Worm (Caenorhabditis elegans) whole organism, young adult: ENCODE results near the gene pals-31.

Source experiments
- B0261.1 ChIP-seq: sonication (generic microtip); optimal IDR thresholded peaks from 2 replicates; lab custom pipeline; 2016; ENCODE audit warnings: mild to moderate bottlenecking, missing genetic modification characterization, moderate library complexity, missing compliant biosample characterization
- C06A6.2 ChIP-seq: fragments of 200-800 bp; sonication (Bioruptor generic); conservative IDR thresholded peaks from 2 replicates; pipeline ENCODE4 v1.3.6; 2022; ENCODE audit warnings: missing genetic modification characterization, missing compliant biosample characterization
- F33H1.4 ChIP-seq: fragments of 200-800 bp; sonication (Bioruptor generic); IDR thresholded peaks from 2 replicates; pipeline ENCODE4 v1.3.6; 2022; ENCODE audit warnings: missing genetic modification reagents, missing genetic modification characterization, missing compliant biosample characterization
- F39B2.1 ChIP-seq: fragments of 200-800 bp; sonication (Bioruptor generic); IDR thresholded peaks from 2 replicates; pipeline ENCODE4 v1.3.6; 2022; ENCODE audit warnings: missing genetic modification reagents, missing genetic modification characterization, missing compliant biosample characterization
- F49E8.2 ChIP-seq: sonication (generic microtip); optimal IDR thresholded peaks from 3 replicates; lab custom pipeline; 2017; ENCODE audit warnings: missing genetic modification characterization, mild to moderate bottlenecking, missing compliant biosample characterization, antibody characterized with exemption, moderate library complexity; ENCODE audit not compliant: insufficient read depth
- F55B11.4 ChIP-seq: sonication (generic microtip); optimal IDR thresholded peaks from 2 replicates; lab custom pipeline; 2016; ENCODE audit warnings: missing compliant biosample characterization, missing genetic modification characterization, borderline replicate concordance; ENCODE audit not compliant: insufficient read depth
- Y53G8AR.9 ChIP-seq: fragments of 200-800 bp; sonication (Bioruptor generic); conservative IDR thresholded peaks from 2 replicates; pipeline ENCODE4 v1.3.6; 2022; ENCODE audit warnings: missing genetic modification reagents, missing genetic modification characterization, missing compliant biosample characterization
- athp-1 ChIP-seq: sonication (generic microtip); optimal IDR thresholded peaks from 2 replicates; lab custom pipeline; 2017; ENCODE audit warnings: mild to moderate bottlenecking, missing genetic modification characterization, missing compliant biosample characterization
- attf-3 ChIP-seq: fragments of 200-800 bp; sonication (Bioruptor generic); conservative IDR thresholded peaks from 2 replicates; pipeline ENCODE4 v1.3.6; 2022; ENCODE audit warnings: missing genetic modification reagents, missing genetic modification characterization, missing compliant biosample characterization
- attf-5 ChIP-seq: fragments of 200-800 bp; sonication (Bioruptor generic); optimal IDR thresholded peaks from 2 replicates; lab custom pipeline; 2018; ENCODE audit warnings: mild to moderate bottlenecking, missing genetic modification characterization, missing compliant biosample characterization
- cebp-1 ChIP-seq, 2 experiments: fragments of 200-800 bp in 1 of 2; sonication (Bioruptor generic) in 1 of 2; sonication (generic microtip) in 1 of 2; IDR thresholded peaks in 1 of 2; optimal IDR thresholded peaks in 1 of 2; 2 replicates each; pipeline versions ENCODE4 v1.3.6 to Lab custom; 2017 to 2022; ENCODE audit warnings: missing compliant biosample characterization in 2 of 2, missing genetic modification characterization in 2 of 2, mild to moderate bottlenecking in 1 of 2, missing genetic modification reagents in 1 of 2, moderate library complexity in 1 of 2
- dox-1 ChIP-seq: fragments of 200-800 bp; sonication (Bioruptor generic); IDR thresholded peaks from 2 replicates; pipeline ENCODE4 v1.3.6; 2022; ENCODE audit warnings: missing genetic modification reagents, missing genetic modification characterization, missing compliant biosample characterization
- dpl-1 ChIP-seq: fragments of 150-350 bp; optimal IDR thresholded peaks from 2 replicates; lab custom pipeline; 2014; ENCODE audit warnings: missing biosample characterization, missing genetic modification reagents, missing genetic modification characterization
- ekl-4 ChIP-seq: fragments of 200-800 bp; sonication (Bioruptor generic); IDR thresholded peaks from 2 replicates; pipeline ENCODE4 v1.3.6; 2022; ENCODE audit warnings: missing genetic modification reagents, missing genetic modification characterization, missing compliant biosample characterization
- fkh-3 ChIP-seq: sonication (generic microtip); optimal IDR thresholded peaks from 2 replicates; lab custom pipeline; 2016; ENCODE audit warnings: mild to moderate bottlenecking, missing genetic modification characterization, missing compliant biosample characterization
- gei-17 ChIP-seq: fragments of 200-800 bp; sonication (Bioruptor generic); optimal IDR thresholded peaks from 2 replicates; lab custom pipeline; 2018; ENCODE audit warnings: mild to moderate bottlenecking, missing genetic modification characterization, missing compliant biosample characterization
- hmg-1.2 ChIP-seq: fragments of 200-800 bp; sonication (Bioruptor generic); IDR thresholded peaks from 2 replicates; pipeline ENCODE4 v1.3.6; 2022; ENCODE audit warnings: missing genetic modification reagents, missing genetic modification characterization, missing compliant biosample characterization
- lag-1 ChIP-seq: fragments of 200-800 bp; sonication (Bioruptor generic); IDR thresholded peaks from 2 replicates; pipeline ENCODE4 v1.3.6; 2022; ENCODE audit warnings: missing genetic modification reagents, missing genetic modification characterization, missing compliant biosample characterization
- let-607 ChIP-seq, 2 experiments: fragments of 200-800 bp in 1 of 2; sonication (Bioruptor generic) in 1 of 2; sonication (generic microtip) in 1 of 2; optimal IDR thresholded peaks; 2 replicates each; lab custom pipeline; 2016 to 2018; ENCODE audit warnings: mild to moderate bottlenecking in 2 of 2, missing compliant biosample characterization in 2 of 2, missing genetic modification characterization in 2 of 2, moderate library complexity in 2 of 2, missing genotype in 1 of 2
- lir-1 ChIP-seq: fragments of 200-800 bp; sonication (Bioruptor generic); conservative IDR thresholded peaks from 2 replicates; pipeline ENCODE4 v1.3.6; 2022; ENCODE audit warnings: missing genetic modification reagents, missing genetic modification characterization, missing compliant biosample characterization
- madf-10 ChIP-seq: sonication (generic microtip); optimal IDR thresholded peaks from 2 replicates; lab custom pipeline; 2016; ENCODE audit warnings: mild to moderate bottlenecking, missing genetic modification characterization, missing compliant biosample characterization
- nfya-2 ChIP-seq: fragments of 200-800 bp; sonication (Bioruptor generic); IDR thresholded peaks from 2 replicates; pipeline ENCODE4 v1.3.6; 2022; ENCODE audit warnings: missing genetic modification reagents, missing genetic modification characterization, missing compliant biosample characterization
- nhr-80 ChIP-seq: sonication (generic microtip); optimal IDR thresholded peaks from 2 replicates; lab custom pipeline; 2016; ENCODE audit warnings: missing genetic modification characterization, missing compliant biosample characterization
- repo-1 ChIP-seq: sonication (generic microtip); optimal IDR thresholded peaks from 2 replicates; lab custom pipeline; 2017; ENCODE audit warnings: mild to moderate bottlenecking, missing genetic modification characterization, missing compliant biosample characterization
- snpc-3.4 ChIP-seq: sonication (generic microtip); optimal IDR thresholded peaks from 2 replicates; lab custom pipeline; 2017; ENCODE audit warnings: missing genetic modification characterization, mild to moderate bottlenecking, missing compliant biosample characterization, antibody characterized with exemption, moderate library complexity, missing genotype, missing genetic modification reagents
- snpc-4 ChIP-seq, 5 experiments: fragments of 150-350 bp in 1 of 5; sonication (generic microtip) in 4 of 5; optimal IDR thresholded peaks; 2 replicates each; lab custom pipeline; 2014 to 2018; ENCODE audit warnings: missing genetic modification characterization in 5 of 5, missing biosample characterization in 3 of 5, antibody characterized with exemption in 2 of 5, mild to moderate bottlenecking in 2 of 5, missing compliant biosample characterization in 2 of 5, missing genotype in 2 of 5, moderate library complexity in 2 of 5, missing genetic modification reagents in 1 of 5
- somi-1 ChIP-seq: fragments of 200-800 bp; sonication (Bioruptor generic); optimal IDR thresholded peaks from 2 replicates; lab custom pipeline; 2018; ENCODE audit warnings: mild to moderate bottlenecking, missing genetic modification characterization, missing compliant biosample characterization
- tbp1 ChIP-seq: fragments of 200-800 bp; sonication (Bioruptor generic); optimal IDR thresholded peaks from 2 replicates; lab custom pipeline; 2018; ENCODE audit warnings: mild to moderate bottlenecking, missing genetic modification characterization, missing compliant biosample characterization
- tlf-1 ChIP-seq: fragments of 200-800 bp; sonication (Bioruptor generic); optimal IDR thresholded peaks from 2 replicates; lab custom pipeline; 2018; ENCODE audit warnings: mild to moderate bottlenecking, missing genetic modification characterization, missing compliant biosample characterization
- unc-62 ChIP-seq: fragments of 150-350 bp; optimal IDR thresholded peaks from 2 replicates; lab custom pipeline; 2014; ENCODE audit warnings: missing biosample characterization, missing genetic modification reagents, missing genetic modification characterization
- xnd-1 ChIP-seq: sonication (generic microtip); optimal IDR thresholded peaks from 2 replicates; lab custom pipeline; 2016; ENCODE audit warnings: missing genotype, missing genetic modification reagents, missing genetic modification characterization, missing compliant biosample characterization
- ztf-26 ChIP-seq: sonication (generic microtip); optimal IDR thresholded peaks from 2 replicates; lab custom pipeline; 2017; ENCODE audit warnings: missing genetic modification characterization, missing compliant biosample characterization
- ztf-3 ChIP-seq: fragments of 200-800 bp; sonication (Bioruptor generic); optimal IDR thresholded peaks from 2 replicates; lab custom pipeline; 2018; ENCODE audit warnings: mild to moderate bottlenecking, missing genetic modification characterization, missing compliant biosample characterization
- ztf-6 ChIP-seq: fragments of 200-800 bp; sonication (Bioruptor generic); IDR thresholded peaks from 2 replicates; pipeline ENCODE4 v1.3.6; 2022; ENCODE audit warnings: missing genetic modification reagents, missing genetic modification characterization, missing compliant biosample characterization

pals-31 gene

ce11 chrV:667459-667858 lies 31.1 kb downstream of the pals-31 start, which contains the start of gene nhr-180:
TSS of gene nhr-180 (minus strand) at chrV:667510.
- TF ChIP-seq F49E8.2 (tag; lab: Kevin White, UChicago) (no peak), nfya-2 (no peak), hmg-1.2 (GFP tag; lab: Robert Waterston, UW) (peak; percentile 47; the same call in 1 of the 2 replicates), nhr-80 (tag; lab: Kevin White, UChicago) (peak; percentile 58), F55B11.4 (tag; lab: Kevin White, UChicago) (no peak), F33H1.4 (no peak), ekl-4 (GFP tag; lab: Robert Waterston, UW) (no peak), gei-17 (no peak), C06A6.2 (GFP tag; lab: Robert Waterston, UW) (no peak), unc-62 (no peak), ztf-6 (no peak), cebp-1 (GFP tag; IDR thresholded peaks at IDR 0.05; lab: Robert Waterston, UW) (no peak), cebp-1 (tag; optimal IDR thresholded peaks at IDR 0.05; lab: Kevin White, UChicago) (no peak), tbp1 (no peak), tlf-1 (GFP tag; lab: Kevin White, UChicago) (no peak), attf-5 (GFP tag; lab: Kevin White, UChicago) (peak; percentile 23), lir-1 (no peak), athp-1 (tag; lab: Kevin White, UChicago) (no peak), lag-1 (GFP tag; lab: Robert Waterston, UW) (no peak), fkh-3 (tag; lab: Kevin White, UChicago) (no peak), let-607 (tag; optimal IDR thresholded peaks at IDR 0.05; lab: Kevin White, UChicago) (no peak), snpc-3.4 (tag; lab: Kevin White, UChicago) (no peak), ztf-3 (no peak), B0261.1 (tag; lab: Kevin White, UChicago) (no peak), ztf-26 (tag; lab: Kevin White, UChicago) (no peak), xnd-1 (tag; lab: Kevin White, UChicago) (no peak), attf-3 (GFP tag; lab: Robert Waterston, UW) (no peak)

ce11 chrV:671342-671741 lies 35.0 kb downstream of the pals-31 start, which contains the start of gene sru-24:
TSS of gene sru-24 (minus strand) at chrV:671442.
- TF ChIP-seq madf-10: no peak
- no peak for TF ChIP-seq snpc-4 (GFP tag; optimal IDR thresholded peaks at IDR 0.05; lab: Kevin White, UChicago)
- no peak for TF ChIP-seq snpc-4 (tag; optimal IDR thresholded peaks at IDR 0.05; lab: Kevin White, UChicago)
- no peak for TF ChIP-seq lag-1 (GFP tag; lab: Robert Waterston, UW)
- TF ChIP-seq F39B2.1 (GFP tag; lab: Robert Waterston, UW): no peak
- TF ChIP-seq, all 124 proteins: peak for 0

ce11 chrV:674213-674612 lies 37.8 kb downstream of the pals-31 start, which contains the start of gene sru-25:
TSS of gene sru-25 (minus strand) at chrV:674313.
- TF ChIP-seq hmg-1.2 (GFP tag; lab: Robert Waterston, UW) (no peak), repo-1 (tag; lab: Kevin White, UChicago) (no peak), F33H1.4 (no peak), F39B2.1 (GFP tag; lab: Robert Waterston, UW) (no peak), tlf-1 (GFP tag; lab: Kevin White, UChicago) (no peak), dox-1 (GFP tag; lab: Robert Waterston, UW) (no peak), let-607 (tag; optimal IDR thresholded peaks at IDR 0.05; lab: Kevin White, UChicago) (no peak), somi-1 (GFP tag; lab: Kevin White, UChicago) (no peak), dpl-1 (GFP tag; lab: Kevin White, UChicago) (no peak), Y53G8AR.9 (GFP tag; lab: Robert Waterston, UW) (no peak)
